Fruit fly (Drosophila melanogaster): ENCODE data around the gene stet.

stet gene

DNA sequence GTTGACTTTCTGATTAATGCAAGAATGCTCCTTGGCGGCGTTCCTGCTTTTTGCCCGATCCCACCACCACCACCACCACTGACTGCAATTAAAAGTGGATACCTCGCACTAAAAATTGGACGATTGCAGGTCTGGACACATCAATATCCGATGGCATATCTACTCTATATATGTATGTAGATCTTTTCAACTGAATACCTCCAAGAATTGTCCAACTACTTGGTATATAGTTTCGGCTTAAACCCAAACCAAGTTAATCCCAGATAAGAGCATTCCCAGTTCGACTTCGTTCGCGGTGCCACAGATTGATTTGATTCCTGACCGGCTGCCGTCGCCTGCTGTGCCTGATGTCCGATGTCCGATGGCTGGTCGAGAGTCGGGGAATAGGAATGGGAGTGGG is 4.6 kb downstream of the stet start (continued):
- TF ChIP-seq CG6276 (GFP tag; optimal IDR thresholded peaks at IDR 0.05) (peak; percentile 9), topi (GFP tag; optimal IDR thresholded peaks at IDR 0.05) (peak; percentile 21), CG11294 (GFP tag; IDR thresholded peaks at IDR 0.05) (no peak), fd59A (GFP tag; optimal IDR thresholded peaks at IDR 0.05) (no peak), CG4318 (GFP tag; optimal IDR thresholded peaks at IDR 0.05) (no peak), salr (GFP tag; optimal IDR thresholded peaks at IDR 0.05) (no peak), Hr4 (GFP tag; optimal IDR thresholded peaks at IDR 0.05) (no peak)

DNA sequence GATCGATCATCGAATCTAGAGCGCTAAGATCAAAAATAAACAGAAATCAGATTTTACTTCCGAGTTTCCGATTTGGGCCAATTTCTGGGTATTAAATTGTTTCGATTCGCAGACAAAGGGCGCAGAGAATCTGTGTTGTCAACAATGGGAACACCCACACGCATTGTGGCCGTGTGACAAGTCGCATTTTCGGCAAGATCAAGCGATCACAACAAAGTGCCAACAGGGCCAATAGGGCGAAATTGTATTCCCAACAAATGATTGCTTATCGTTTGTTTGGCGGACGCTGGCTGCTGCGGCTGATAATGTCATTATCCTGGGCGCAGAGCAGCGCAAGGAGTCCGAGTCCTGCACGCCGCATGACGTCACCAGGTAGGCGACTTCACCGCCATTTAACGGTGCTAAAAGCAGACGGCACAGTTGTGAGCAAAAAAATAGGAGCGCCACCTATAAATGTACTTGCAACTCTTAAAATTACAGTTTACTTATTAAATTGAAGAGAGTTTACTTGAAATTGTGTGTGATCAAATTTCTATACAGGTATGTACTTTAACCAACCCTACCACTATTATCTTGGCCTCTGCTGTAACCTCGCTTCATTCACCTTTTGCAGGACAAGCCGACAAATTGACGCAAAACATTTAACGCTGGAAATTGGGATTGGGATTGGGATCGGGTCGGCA is 10.2 kb downstream of the stet start:
- TF ChIP-seq CG6163 (GFP tag; IDR thresholded peaks at IDR 0.05) (peak; percentile 78), CG8632 (GFP tag; optimal IDR thresholded peaks at IDR 0.05) (peak; percentile 34), Ets21C (GFP tag; optimal IDR thresholded peaks at IDR 0.05) (peak; percentile 28), CG8119 (GFP tag; IDR thresholded peaks at IDR 0.05) (peak; percentile 40; the same call in 1 of the 3 replicates), Eip93F (GFP tag; optimal IDR thresholded peaks at IDR 0.05) (no peak), ss (GFP tag; optimal IDR thresholded peaks at IDR 0.05) (no peak), spab (GFP tag; optimal IDR thresholded peaks at IDR 0.05) (peak; percentile 25), fd59A (GFP tag; optimal IDR thresholded peaks at IDR 0.05) (peak; percentile 55), CG6276 (GFP tag; optimal IDR thresholded peaks at IDR 0.05) (no peak), CG11902 (GFP tag; optimal IDR thresholded peaks at IDR 0.05) (peak; percentile 14), CG10669 (GFP tag; optimal IDR thresholded peaks at IDR 0.05) (peak; percentile 36), Hr4 (GFP tag; optimal IDR thresholded peaks at IDR 0.05) (peak; percentile 37), Eip78C (GFP tag) (no peak), topi (GFP tag; optimal IDR thresholded peaks at IDR 0.05) (no peak), cyc (GFP tag; optimal IDR thresholded peaks at IDR 0.05) (peak; percentile 49), Sox15 (GFP tag; optimal IDR thresholded peaks at IDR 0.05) (peak; percentile 2), net (GFP tag; optimal IDR thresholded peaks at IDR 0.05) (peak; percentile 8), achi (GFP tag; optimal IDR thresholded peaks at IDR 0.05) (peak; percentile 27), CG9139 (GFP tag; optimal IDR thresholded peaks at IDR 0.05) (no peak), CG15336 (GFP tag; IDR thresholded peaks at IDR 0.05) (peak; percentile 48), acj6 (GFP tag; optimal IDR thresholded peaks at IDR 0.05) (peak; percentile 54), pdm3 (GFP tag; optimal IDR thresholded peaks at IDR 0.05) (peak; percentile 40), dac (GFP tag; optimal IDR thresholded peaks at IDR 0.05) (no peak), Met (GFP tag; optimal IDR thresholded peaks at IDR 0.05) (peak; percentile 62), CG7368 (GFP tag; optimal IDR thresholded peaks at IDR 0.05) (no peak), CG11294 (GFP tag; IDR thresholded peaks at IDR 0.05) (no peak), salr (GFP tag; optimal IDR thresholded peaks at IDR 0.05) (peak in 1 of 2 experiments; percentile 18), CG1621 (tag; optimal IDR thresholded peaks at IDR 0.05) (peak; percentile 62), CG10631 (GFP tag; optimal IDR thresholded peaks at IDR 0.05) (peak; percentile 16), CG6792 (GFP tag; optimal IDR thresholded peaks at IDR 0.05) (peak; percentile 45), Hr39 (GFP tag; optimal IDR thresholded peaks at IDR 0.05) (peak; percentile 70), eg (GFP tag; IDR thresholded peaks at IDR 0.05) (peak; percentile 54; the same call in 2 of the 3 replicates), CG31627 (GFP tag; optimal IDR thresholded peaks at IDR 0.05) (peak; percentile 68), Eip75B (GFP tag; optimal IDR thresholded peaks at IDR 0.05) (peak; percentile 31), CG32006 (GFP tag; optimal IDR thresholded peaks at IDR 0.05) (peak; percentile 36), CG34406 (GFP tag; optimal IDR thresholded peaks at IDR 0.05) (peak; percentile 32), CG3032 (tag; optimal IDR thresholded peaks at IDR 0.05) (peak; percentile 60), OdsH (GFP tag; optimal IDR thresholded peaks at IDR 0.05) (peak; percentile 54), Hr38 (GFP tag; optimal IDR thresholded peaks at IDR 0.05) (no peak), Sox14 (GFP tag; optimal IDR thresholded peaks at IDR 0.05) (peak; percentile 54), dsx (GFP tag; optimal IDR thresholded peaks at IDR 0.05; ENCODE audit: poor library complexity, severe bottlenecking) (no peak), CG8319 (GFP tag; optimal IDR thresholded peaks at IDR 0.05) (peak; percentile 6), Gug (GFP tag; IDR thresholded peaks at IDR 0.05) (peak; percentile 36), Sox102F (GFP tag; optimal IDR thresholded peaks at IDR 0.05) (peak; percentile 42), CG11762 (GFP tag; optimal IDR thresholded peaks at IDR 0.05; ENCODE audit: insufficient read depth) (peak; percentile 23), CG4318 (GFP tag; optimal IDR thresholded peaks at IDR 0.05) (no peak), Ets96B (tag; optimal IDR thresholded peaks at IDR 0.05) (peak; percentile 38), CG3919 (GFP tag; optimal IDR thresholded peaks at IDR 0.05) (peak; percentile 42)
